Worm (Caenorhabditis elegans): ENCODE measurements around the gene C40H1.7.

DNA sequence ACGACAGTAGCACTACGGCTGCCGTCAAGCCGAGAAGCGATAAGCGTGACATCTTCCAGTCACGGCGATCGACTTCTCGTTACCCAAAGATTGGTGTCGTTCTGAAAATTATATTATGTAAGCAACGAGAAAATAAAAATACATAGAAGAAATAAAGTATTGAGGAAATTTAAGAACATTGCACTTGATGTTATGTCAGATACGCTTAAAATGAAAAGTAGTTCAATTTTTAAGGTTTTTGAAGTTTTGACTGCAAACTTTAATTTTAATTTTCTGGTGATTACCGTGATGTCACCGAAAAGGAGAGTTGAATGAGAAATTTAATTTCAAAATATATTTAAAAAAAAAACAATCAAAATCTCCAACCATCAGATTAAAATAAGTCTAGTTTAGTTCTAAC is 19.5 kb downstream of the C40H1.7 start, which contains the start of gene emb-9:
- TF ChIP-seq ceh-45 (GFP tag; IDR thresholded peaks at IDR 0.05) (no peak), hlh-30 (tag; optimal IDR thresholded peaks at IDR 0.05; ENCODE audit: insufficient read depth) (no peak), ama-1 (optimal IDR thresholded peaks at IDR 0.05) (no peak), mec-3 (tag; optimal IDR thresholded peaks at IDR 0.05; ENCODE audit: borderline replicate concordance) (no peak), hlh-6 (tag; optimal IDR thresholded peaks at IDR 0.05) (no peak), unc-3 (GFP tag; conservative IDR thresholded peaks at IDR 0.05) (no peak), unc-3 (tag; optimal IDR thresholded peaks at IDR 0.05) (no peak), ttx-3 (tag; optimal IDR thresholded peaks at IDR 0.05) (no peak)

Data from whole organism, late embryonic.